Fruit fly (Drosophila melanogaster) whole organism, embryonic: ENCODE measurements around the gene slmb.

ENCODE experiments used
- Abd-B ChIP-seq: fragments of 200-800 bp; sonication (Bioruptor generic); optimal IDR thresholded peaks from 2 replicates; lab custom pipeline; 2018; ENCODE audit warnings: missing biosample characterization, mild to moderate bottlenecking, missing genetic modification characterization, moderate library complexity
- Bgb ChIP-seq: fragments of 200-800 bp; sonication (Bioruptor generic); IDR thresholded peaks from 2 replicates; pipeline ENCODE4 v1.3.6; 2022; ENCODE audit warnings: missing biosample characterization, missing genetic modification characterization; ENCODE audit not compliant: partially characterized antibody
- Bteb2 ChIP-seq: fragments of 200-800 bp; sonication (Bioruptor generic); optimal IDR thresholded peaks from 2 replicates; lab custom pipeline; 2016; ENCODE audit warnings: missing biosample characterization, missing genetic modification characterization
- CG10147 ChIP-seq: fragments of 200-800 bp; sonication (Bioruptor generic); optimal IDR thresholded peaks from 2 replicates; lab custom pipeline; 2019; ENCODE audit warnings: missing biosample characterization, mild to moderate bottlenecking, missing genetic modification characterization, moderate library complexity
- CG10979 ChIP-seq: fragments of 200-800 bp; sonication (Bioruptor generic); optimal IDR thresholded peaks from 2 replicates; lab custom pipeline; 2018; ENCODE audit warnings: missing biosample characterization, mild to moderate bottlenecking, missing genetic modification characterization, moderate library complexity
- CG11504 ChIP-seq: fragments of 200-800 bp; sonication (Bioruptor generic); optimal IDR thresholded peaks from 3 replicates; lab custom pipeline; 2019; ENCODE audit warnings: missing biosample characterization, mild to moderate bottlenecking, missing genetic modification characterization, moderate library complexity
- CG12155 ChIP-seq: fragments of 200-800 bp; sonication (Bioruptor generic); optimal IDR thresholded peaks from 3 replicates; lab custom pipeline; 2016; ENCODE audit warnings: missing biosample characterization, missing genetic modification characterization
- CG12219 ChIP-seq: fragments of 200-800 bp; sonication (Bioruptor generic); optimal IDR thresholded peaks from 3 replicates; lab custom pipeline; 2018; ENCODE audit warnings: missing biosample characterization, mild to moderate bottlenecking, missing genetic modification characterization
- CG12299 ChIP-seq: fragments of 200-800 bp; sonication (Bioruptor generic); optimal IDR thresholded peaks from 2 replicates; lab custom pipeline; 2018; ENCODE audit warnings: missing biosample characterization, mild to moderate bottlenecking, missing genetic modification characterization
- CG13287 ChIP-seq: fragments of 200-800 bp; sonication (Bioruptor generic); IDR thresholded peaks from 2 replicates; pipeline ENCODE4 v1.3.6; 2022; ENCODE audit warnings: missing biosample characterization, missing genetic modification characterization; ENCODE audit not compliant: partially characterized antibody
- CG13424 ChIP-seq: fragments of 200-800 bp; sonication (Bioruptor generic); optimal IDR thresholded peaks from 2 replicates; lab custom pipeline; 2019; ENCODE audit warnings: missing biosample characterization, mild to moderate bottlenecking, missing genetic modification characterization, moderate library complexity
- CG14710 ChIP-seq: fragments of 200-800 bp; sonication (Bioruptor generic); optimal IDR thresholded peaks from 3 replicates; lab custom pipeline; 2019; ENCODE audit warnings: missing biosample characterization, mild to moderate bottlenecking, missing genetic modification characterization, moderate library complexity
- CG15601 ChIP-seq: fragments of 200-800 bp; sonication (Bioruptor generic); optimal IDR thresholded peaks from 3 replicates; lab custom pipeline; 2019; ENCODE audit warnings: missing biosample characterization, mild to moderate bottlenecking, missing genetic modification characterization, moderate library complexity
- CG1603 ChIP-seq: fragments of 200-800 bp; sonication (Bioruptor generic); optimal IDR thresholded peaks from 2 replicates; lab custom pipeline; 2019; ENCODE audit warnings: missing biosample characterization, mild to moderate bottlenecking, missing genetic modification characterization, moderate library complexity
- CG18476 ChIP-seq: fragments of 200-800 bp; sonication (Bioruptor generic); optimal IDR thresholded peaks from 2 replicates; lab custom pipeline; 2016; ENCODE audit warnings: missing biosample characterization, mild to moderate bottlenecking, missing genetic modification characterization
- CG18764 ChIP-seq: fragments of 200-800 bp; sonication (Bioruptor generic); optimal IDR thresholded peaks from 3 replicates; lab custom pipeline; 2016; ENCODE audit warnings: missing biosample characterization, missing genetic modification characterization
- CG2129 ChIP-seq: fragments of 200-800 bp; sonication (Bioruptor generic); IDR thresholded peaks from 2 replicates; pipeline ENCODE4 v1.3.6; 2022; ENCODE audit warnings: missing biosample characterization, missing genetic modification characterization; ENCODE audit not compliant: partially characterized antibody
- CG2712 ChIP-seq: fragments of 200-800 bp; optimal IDR thresholded peaks from 3 replicates; lab custom pipeline; 2019; ENCODE audit warnings: missing biosample characterization, mild to moderate bottlenecking, missing genetic modification characterization, moderate library complexity
- CG34422 ChIP-seq: fragments of 200-800 bp; sonication (Bioruptor generic); IDR thresholded peaks from 3 replicates; pipeline ENCODE4 v1.3.6; 2022; ENCODE audit warnings: missing biosample characterization, missing genetic modification characterization
- CG3726 ChIP-seq: fragments of 200-800 bp; sonication (Bioruptor generic); IDR thresholded peaks from 3 replicates; pipeline ENCODE4, ENCODE4 v1.3.6; 2022; ENCODE audit warnings: missing biosample characterization, missing genetic modification characterization
- CG3847 ChIP-seq: fragments of 200-800 bp; sonication (Bioruptor generic); IDR thresholded peaks from 2 replicates; pipeline ENCODE4 v1.3.6; 2022; ENCODE audit warnings: missing biosample characterization, missing genetic modification characterization
- CG4360 ChIP-seq: fragments of 200-800 bp; sonication (Bioruptor generic); IDR thresholded peaks from 2 replicates; pipeline ENCODE4 v1.3.6; 2022; ENCODE audit warnings: missing biosample characterization, missing genetic modification characterization
- CG4854 ChIP-seq: fragments of 200-800 bp; sonication (Bioruptor generic); optimal IDR thresholded peaks from 2 replicates; lab custom pipeline; 2016; ENCODE audit warnings: missing biosample characterization, missing genetic modification characterization, inconsistent platforms
- CG6765 ChIP-seq: fragments of 200-800 bp; sonication (Bioruptor generic); optimal IDR thresholded peaks from 3 replicates; lab custom pipeline; 2017; ENCODE audit warnings: missing biosample characterization, mild to moderate bottlenecking, missing genetic modification characterization
- CG8290 ChIP-seq, 3 experiments: fragments of 200-800 bp; sonication (Bioruptor generic); optimal IDR thresholded peaks; 2 replicates each; lab custom pipeline; 2016 to 2019; ENCODE audit warnings: missing biosample characterization in 3 of 3, missing genetic modification characterization in 3 of 3, mild to moderate bottlenecking in 2 of 3, moderate library complexity in 1 of 3
- CG9609 ChIP-seq: fragments of 200-800 bp; sonication (Bioruptor generic); optimal IDR thresholded peaks from 3 replicates; lab custom pipeline; 2016; ENCODE audit warnings: missing biosample characterization, missing genetic modification characterization
- Chrac-16 ChIP-seq: fragments of 200-800 bp; sonication (Bioruptor generic); optimal IDR thresholded peaks from 3 replicates; lab custom pipeline; 2016; ENCODE audit warnings: missing biosample characterization, missing genetic modification characterization
- Ets65A ChIP-seq: fragments of 200-800 bp; sonication (Bioruptor generic); peaks from one replicate; lab custom pipeline; 2016; ENCODE audit warnings: missing biosample characterization, missing genetic modification characterization
- Ets97D ChIP-seq: fragments of 200-800 bp; sonication (Bioruptor generic); optimal IDR thresholded peaks from 3 replicates; lab custom pipeline; 2016; ENCODE audit warnings: missing biosample characterization, missing genetic modification characterization
- H15 ChIP-seq: fragments of 200-800 bp; sonication (Bioruptor generic); IDR thresholded peaks from 3 replicates; pipeline ENCODE4 v1.3.6; 2022; ENCODE audit warnings: missing biosample characterization, missing genetic modification characterization
- Mad ChIP-seq: fragments of 200-800 bp; sonication (Bioruptor generic); optimal IDR thresholded peaks from 2 replicates; lab custom pipeline; 2016; ENCODE audit warnings: missing biosample characterization, missing genetic modification characterization
- Max ChIP-seq: fragments of 200-800 bp; sonication (Bioruptor generic); optimal IDR thresholded peaks from 2 replicates; lab custom pipeline; 2016; ENCODE audit warnings: missing biosample characterization, mild to moderate bottlenecking, missing genetic modification characterization
- Med ChIP-seq: fragments of 200-800 bp; sonication (Bioruptor generic); peaks from one replicate; lab custom pipeline; 2016; ENCODE audit warnings: missing biosample characterization, missing genetic modification characterization, mild to moderate bottlenecking, inconsistent platforms, moderate library complexity
- NC2β ChIP-seq: fragments of 200-800 bp; sonication (Bioruptor generic); optimal IDR thresholded peaks from 2 replicates; lab custom pipeline; 2016; ENCODE audit warnings: missing biosample characterization, missing genetic modification characterization
- Taf1 ChIP-seq: fragments of 200-800 bp; sonication (Bioruptor generic); IDR thresholded peaks from 2 replicates; pipeline ENCODE4 v1.3.6; 2022; ENCODE audit warnings: missing biosample characterization, missing genetic modification characterization
- Usf ChIP-seq: fragments of 200-800 bp; sonication (Bioruptor generic); optimal IDR thresholded peaks from 2 replicates; lab custom pipeline; 2017; ENCODE audit warnings: missing genotype, missing biosample characterization, missing genetic modification characterization
- bbx ChIP-seq: fragments of 200-800 bp; sonication (Bioruptor generic); IDR thresholded peaks from 2 replicates; pipeline ENCODE4 v1.3.6; 2022; ENCODE audit warnings: missing biosample characterization, missing genetic modification characterization; ENCODE audit not compliant: partially characterized antibody
- ems ChIP-seq: fragments of 200-800 bp; sonication (Bioruptor generic); optimal IDR thresholded peaks from 3 replicates; lab custom pipeline; 2016; ENCODE audit warnings: missing biosample characterization, missing genetic modification characterization
- fu2 ChIP-seq: fragments of 200-800 bp; sonication (Bioruptor generic); optimal IDR thresholded peaks from 2 replicates; lab custom pipeline; 2016; ENCODE audit warnings: missing biosample characterization, missing genetic modification characterization
- knrl ChIP-seq: fragments of 200-800 bp; sonication (Bioruptor generic); IDR thresholded peaks from 3 replicates; pipeline ENCODE4 v1.3.6; 2022; ENCODE audit warnings: missing biosample characterization, missing genetic modification characterization; ENCODE audit not compliant: partially characterized antibody
- mam ChIP-seq: fragments of 200-800 bp; sonication (Bioruptor generic); optimal IDR thresholded peaks from 3 replicates; lab custom pipeline; 2016; ENCODE audit warnings: missing biosample characterization, missing genetic modification characterization
- p53 ChIP-seq: fragments of 200-800 bp; sonication (Bioruptor generic); optimal IDR thresholded peaks from 2 replicates; lab custom pipeline; 2016; ENCODE audit warnings: missing biosample characterization, missing genetic modification characterization
- pho ChIP-seq: fragments of 200-800 bp; sonication (Bioruptor generic); optimal IDR thresholded peaks from 2 replicates; lab custom pipeline; 2016; ENCODE audit warnings: missing biosample characterization, missing genetic modification characterization
- pum ChIP-seq: fragments of 200-800 bp; sonication (Bioruptor generic); optimal IDR thresholded peaks from 2 replicates; lab custom pipeline; 2016; ENCODE audit warnings: missing biosample characterization, missing genetic modification characterization
- rib ChIP-seq: fragments of 200-800 bp; sonication (Bioruptor generic); IDR thresholded peaks from 2 replicates; pipeline ENCODE4 v1.3.6; 2022; ENCODE audit warnings: missing biosample characterization, missing genetic modification characterization
- row ChIP-seq: fragments of 200-800 bp; sonication (Bioruptor generic); IDR thresholded peaks from 3 replicates; pipeline ENCODE4 v1.3.6; 2022; ENCODE audit warnings: missing biosample characterization, missing genetic modification characterization
- sima ChIP-seq: fragments of 200-800 bp; sonication (Bioruptor generic); optimal IDR thresholded peaks from 2 replicates; lab custom pipeline; 2016; ENCODE audit warnings: missing biosample characterization, missing genetic modification characterization
- slp2 ChIP-seq: fragments of 200-800 bp; sonication (Bioruptor generic); optimal IDR thresholded peaks from 2 replicates; lab custom pipeline; 2016; ENCODE audit warnings: missing biosample characterization, missing genetic modification characterization
- sna ChIP-seq: fragments of 200-800 bp; sonication (Bioruptor generic); IDR thresholded peaks from 2 replicates; pipeline ENCODE4 v1.3.6; 2022; ENCODE audit warnings: missing biosample characterization, missing genetic modification characterization; ENCODE audit not compliant: partially characterized antibody
- so ChIP-seq: fragments of 200-800 bp; sonication (Bioruptor generic); IDR thresholded peaks from 3 replicates; pipeline ENCODE4 v1.3.6; 2022; ENCODE audit warnings: missing biosample characterization, missing genetic modification characterization
- stwl ChIP-seq: fragments of 200-800 bp; sonication (Bioruptor generic); optimal IDR thresholded peaks from 3 replicates; lab custom pipeline; 2018; ENCODE audit warnings: missing biosample characterization, mild to moderate bottlenecking, missing genetic modification characterization, moderate library complexity

The slmb gene

DNA sequence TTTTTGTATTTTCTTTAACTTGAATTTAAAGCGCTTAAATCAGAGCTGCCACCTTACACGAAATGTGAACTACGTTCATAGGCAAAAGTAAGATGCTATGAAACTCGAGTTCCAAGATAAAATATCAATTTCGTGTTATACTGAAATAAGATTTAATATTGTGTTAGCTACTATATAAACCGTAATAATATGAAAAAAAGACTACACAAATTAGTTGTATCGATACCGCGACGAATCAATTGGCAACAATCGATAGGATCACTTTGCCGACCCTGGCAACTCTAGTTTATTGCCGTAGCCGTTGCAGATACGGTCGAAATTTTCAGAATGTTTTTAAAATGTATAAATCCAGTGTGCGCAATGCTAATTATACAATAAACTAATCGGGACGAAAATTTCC, 13.2 kb upstream of the slmb start, which contains the start of gene SNF4Agamma (continued):
- TF ChIP-seq Usf (no peak), p53 (GFP tag; lab: Kevin White, UChicago) (no peak), ems (GFP tag; lab: Kevin White, UChicago) (peak; percentile 17), CG11504 (tag; lab: Kevin White, UChicago) (no peak), Abd-B (GFP tag; lab: Kevin White, UChicago) (peak; percentile 70), pho (GFP tag; lab: Kevin White, UChicago) (no peak), CG1603 (tag; lab: Kevin White, UChicago) (peak; percentile 1), slp2 (GFP tag; lab: Kevin White, UChicago) (no peak), CG8290 (GFP tag; optimal IDR thresholded peaks at IDR 0.05; lab: Kevin White, UChicago) (peak; percentile 64), CG8290 (tag; optimal IDR thresholded peaks at IDR 0.05; lab: Kevin White, UChicago) (peak in 1 of 2 experiments; percentile 4), Bgb (GFP tag; lab: Robert Waterston, UW) (peak; percentile 76), fu2 (GFP tag; lab: Kevin White, UChicago) (no peak), CG4360 (no peak), NC2β (GFP tag; lab: Kevin White, UChicago) (no peak), CG13424 (tag; lab: Kevin White, UChicago) (peak; percentile 11), CG18764 (GFP tag; lab: Kevin White, UChicago) (peak; percentile 10), Max (no peak), stwl (tag; lab: Kevin White, UChicago) (peak; percentile 84), Mad (GFP tag; lab: Kevin White, UChicago) (peak; percentile 13), CG2129 (GFP tag; lab: Robert Waterston, UW) (peak; percentile 60), CG10979 (no peak), CG18476 (GFP tag; lab: Kevin White, UChicago) (no peak), CG34422 (GFP tag; lab: Robert Waterston, UW) (0 out of 3 replicates have a peak, but pooled peaks have one; percentile 19), bbx (GFP tag; lab: Robert Waterston, UW) (peak; percentile 77), CG12155 (GFP tag; lab: Kevin White, UChicago) (peak; percentile 35), CG13287 (GFP tag; lab: Robert Waterston, UW) (peak; percentile 86), CG6765 (no peak), CG10147 (peak; percentile 24), Chrac-16 (GFP tag; lab: Kevin White, UChicago) (peak; percentile 5), CG14710 (tag; lab: Kevin White, UChicago) (peak; percentile 48), CG3847 (GFP tag; lab: Robert Waterston, UW) (peak; percentile 73), pum (GFP tag; lab: Kevin White, UChicago) (peak; percentile 14), Bteb2 (GFP tag; lab: Kevin White, UChicago) (no peak), CG15601 (tag; lab: Kevin White, UChicago) (peak; percentile 39), Taf1 (no peak), row (GFP tag; lab: Robert Waterston, UW) (peak; percentile 81), Ets65A (GFP tag; lab: Kevin White, UChicago) (peak; percentile 91), CG3726 (GFP tag; lab: Robert Waterston, UW) (no peak), mam (GFP tag; lab: Kevin White, UChicago) (no peak), knrl (peak; percentile 77), CG12219 (GFP tag; lab: Kevin White, UChicago) (no peak), CG4854 (GFP tag; lab: Kevin White, UChicago) (peak; percentile 20), H15 (GFP tag; lab: Robert Waterston, UW) (no peak), sna (GFP tag; lab: Robert Waterston, UW) (peak; percentile 82), CG9609 (GFP tag; lab: Kevin White, UChicago) (peak; percentile 24), rib (GFP tag; lab: Robert Waterston, UW) (no peak), Ets97D (GFP tag; lab: Kevin White, UChicago) (peak; percentile 54), Med (GFP tag; lab: Kevin White, UChicago) (peak; percentile 83), so (GFP tag; lab: Robert Waterston, UW) (no peak), CG2712 (peak; percentile 63), sima (no peak), CG12299 (peak; percentile 57)
